Worm (Caenorhabditis elegans) whole organism, dauer: Measurements from ENCODE around the gene ocam-1.
"Not testable (repeated sequence)": the region's sequence is repeated elsewhere in the genome, so short reads cannot be mapped to it uniquely, and the experiment has no call there.

Source experiments
- unc-62 ChIP-seq: sonication (generic microtip); optimal IDR thresholded peaks from 2 replicates; lab custom pipeline; 2017; ENCODE audit warnings: missing biosample characterization, missing genetic modification reagents, missing genetic modification characterization

Gene ocam-1

ce11 chrV:14171284-14171683 lies 3.8 kb upstream of the ocam-1 start, which contains the start of gene cest-2.1:
Gene cest-2.1 (minus strand): TSS chrV:14171481.
- TF ChIP-seq unc-62, result no peak

DNA sequence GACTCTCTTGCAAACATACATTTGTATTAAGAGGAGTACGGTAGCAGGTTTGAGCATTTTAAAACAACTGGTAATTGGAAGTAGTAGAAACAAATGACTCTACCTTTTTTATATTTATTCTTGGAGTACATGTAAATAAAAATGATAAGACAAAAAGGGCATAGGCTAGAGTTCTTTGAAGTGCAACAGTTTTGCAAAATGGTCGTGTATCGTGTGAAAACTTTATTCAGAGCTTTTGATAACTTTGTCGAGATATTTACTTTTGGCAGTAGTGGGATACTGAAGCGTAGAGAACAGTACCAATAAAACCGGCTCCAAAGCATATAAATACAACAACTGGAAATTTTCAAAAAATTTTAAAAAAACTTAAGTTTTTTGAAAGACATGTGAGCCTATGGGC lies 899 bp downstream of the ocam-1 start, which contains the start of gene cest-1.1:
TSS of gene cest-1.1 (minus strand) at position 101 of the 400 bp plus-strand sequence.
- TF ChIP-seq unc-62, result no peak

DNA sequence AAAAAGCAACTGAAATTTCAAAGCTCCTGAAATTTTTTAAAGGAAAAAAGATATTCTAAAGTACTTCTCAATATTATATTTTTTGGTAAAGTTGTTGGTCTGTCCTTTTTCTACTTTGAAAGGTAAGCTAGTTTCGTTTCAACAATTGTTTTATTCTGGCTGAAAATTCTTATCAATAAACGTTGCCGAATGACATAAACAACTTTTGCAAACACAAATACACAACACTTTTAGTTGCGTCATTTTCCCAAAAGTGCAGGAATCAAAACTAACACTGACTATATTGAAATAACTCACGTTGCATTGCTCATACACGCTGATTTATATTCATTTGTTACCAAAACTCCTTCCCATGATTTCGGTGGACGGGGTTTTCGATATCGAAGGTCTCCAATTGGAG lies 1.8 kb downstream of the ocam-1 start:
- no peak for TF ChIP-seq unc-62

DNA sequence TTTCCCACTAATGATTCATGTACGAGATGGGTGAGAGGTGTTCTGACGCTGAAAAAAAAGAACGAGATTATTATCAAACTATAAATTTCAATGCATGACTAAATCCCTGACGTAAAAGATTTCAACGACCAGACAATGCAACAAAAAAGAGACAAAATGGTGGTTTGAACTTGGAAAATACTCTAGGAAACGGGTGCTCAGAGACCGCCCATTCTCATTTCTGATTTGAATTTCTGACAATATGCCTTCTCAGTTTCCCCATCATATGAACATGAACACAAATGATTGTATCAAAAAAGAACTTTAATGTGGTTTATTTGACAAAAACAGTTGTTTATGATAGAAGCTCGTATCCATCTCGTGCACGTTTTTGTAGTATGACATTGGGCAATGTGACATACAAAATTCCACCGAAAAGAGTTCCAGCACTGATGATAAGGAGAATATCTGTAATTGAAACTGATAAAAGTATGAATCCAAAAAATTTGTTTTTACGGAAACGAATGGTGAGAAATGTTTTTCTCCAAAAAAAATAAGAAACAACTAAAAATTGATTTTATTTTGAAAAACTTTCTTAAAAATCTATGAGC lies 4.5 kb downstream of the ocam-1 start, which contains the start of gene srd-26:
TSS of gene srd-26 (minus strand) at position 51 of the 590 bp plus-strand sequence.
- TF ChIP-seq unc-62, result no peak

- no peak for TF ChIP-seq unc-62
Observed at ce11 chrV:14160698-14161097, 6.8 kb downstream of the ocam-1 start, which contains the start of gene cest-1.2. Gene cest-1.2 (minus strand): TSS chrV:14160862.

- TF ChIP-seq unc-62, result no peak
Observed at ce11 chrV:14156468-14156867, 11.1 kb downstream of the ocam-1 start, which contains the start of gene AH10.2. Gene AH10.2 (plus strand): TSS chrV:14156768.

DNA sequence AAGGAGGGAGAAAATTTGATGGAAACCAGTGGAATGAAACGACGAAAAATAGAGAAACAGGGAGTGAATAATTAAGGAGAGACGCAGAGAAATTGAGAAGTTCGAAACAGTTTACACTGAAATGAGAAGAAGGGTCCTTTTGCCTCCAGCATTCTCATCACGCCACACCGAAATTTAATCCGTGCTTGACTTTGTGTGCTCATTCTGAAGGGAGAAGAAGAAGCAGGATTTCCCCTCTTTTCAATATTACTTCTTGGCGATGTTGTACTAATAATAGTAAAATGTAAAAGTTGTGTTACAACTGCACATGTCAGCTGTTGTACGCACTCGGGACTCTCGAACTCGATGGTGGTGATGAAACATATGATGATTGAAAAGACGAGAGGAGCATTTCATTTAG lies 13.9 kb downstream of the ocam-1 start:
- TF ChIP-seq unc-62, result no peak

DNA sequence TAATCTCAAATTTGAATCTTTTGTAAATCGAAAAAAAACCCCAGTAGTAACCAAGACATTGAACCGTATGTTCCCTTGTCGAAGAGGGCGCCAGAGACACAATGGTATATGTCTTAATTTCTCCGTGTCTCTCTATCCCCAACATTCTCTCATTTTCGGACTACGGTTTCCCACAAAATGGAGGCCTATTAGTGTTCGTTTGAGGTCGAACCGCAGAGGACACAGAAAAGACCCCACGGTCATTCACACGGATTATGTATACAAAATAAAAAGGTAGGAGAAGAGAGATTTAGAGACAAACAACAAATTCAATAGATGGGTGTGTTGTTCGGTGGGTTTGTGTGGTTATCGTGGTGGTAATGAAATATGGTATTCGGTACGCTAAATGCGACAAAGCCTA lies 16.6 kb downstream of the ocam-1 start:
- TF ChIP-seq unc-62, result no peak

ce11 chrV:14149125-14149524 lies 18.4 kb downstream of the ocam-1 start:
- no peak for TF ChIP-seq unc-62

ce11 chrV:14147114-14147513 lies 20.4 kb downstream of the ocam-1 start:
- TF ChIP-seq unc-62, result no peak

DNA sequence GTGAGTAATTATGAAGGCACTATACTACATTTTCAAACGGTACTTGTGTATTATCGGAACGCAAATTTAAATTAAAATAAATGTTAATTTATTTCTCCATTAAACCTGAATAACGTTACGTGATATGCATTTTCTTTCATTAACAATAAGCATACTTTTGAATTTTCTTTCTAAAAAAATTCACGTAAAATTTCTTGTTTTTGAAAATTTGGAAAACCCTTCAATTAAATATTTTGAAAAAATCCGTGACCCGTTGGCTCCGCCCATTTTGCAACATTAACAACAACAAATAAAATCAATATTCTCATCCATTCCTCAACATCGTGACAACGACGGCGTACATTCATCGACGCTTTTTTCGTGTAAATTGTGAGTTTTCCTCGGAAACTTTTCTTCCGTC lies 21.3 kb downstream of the ocam-1 start, which contains the start of gene acs-10:
TSS of gene acs-10 (plus strand) at position 301 of the 400 bp plus-strand sequence.
- TF ChIP-seq unc-62, result no peak

- no peak for TF ChIP-seq unc-62
Observed at ce11 chrV:14145267-14145666, 22.3 kb downstream of the ocam-1 start, which contains the start of gene par-1. Gene par-1 (minus strand): TSS chrV:14145367.

ce11 chrV:14143634-14144033 lies 23.9 kb downstream of the ocam-1 start:
- TF ChIP-seq unc-62, result no peak

ce11 chrV:14141846-14142245 lies 25.7 kb downstream of the ocam-1 start:
- TF ChIP-seq unc-62, result no peak

DNA sequence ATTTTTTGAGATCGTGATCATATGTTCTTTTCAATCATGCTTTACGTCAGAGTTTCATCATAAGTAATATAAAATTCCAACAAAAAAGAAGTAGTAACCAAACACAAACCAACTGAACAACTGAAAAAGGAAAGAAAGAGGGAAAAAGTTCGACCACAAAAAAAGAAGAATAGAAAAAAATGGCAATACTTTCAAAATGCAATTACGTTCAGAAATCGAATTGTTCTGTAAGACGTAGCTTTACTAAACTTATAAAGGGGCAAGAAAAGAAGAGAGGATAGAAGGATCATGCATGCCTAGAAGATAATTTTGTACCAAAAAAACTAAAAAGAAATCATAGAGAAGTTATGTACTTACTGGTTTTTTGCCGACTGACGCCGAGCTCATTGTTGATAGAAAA lies 26.8 kb downstream of the ocam-1 start:
- TF ChIP-seq unc-62, result no peak

ce11 chrV:14139252-14140100 lies 28.1 kb downstream of the ocam-1 start:
- no peak for TF ChIP-seq unc-62

- not testable (repeated sequence) for TF ChIP-seq unc-62
Observed at ce11 chrV:14137766-14138165, 29.8 kb downstream of the ocam-1 start, which contains the start of gene AH10.4. Gene AH10.4 (minus strand): TSS chrV:14137866.

ce11 chrV:14136152-14136551 lies 31.4 kb downstream of the ocam-1 start:
- TF ChIP-seq unc-62, result no peak
